Fruit fly (Drosophila melanogaster) whole organism, wandering third instar larva: ENCODE results near the gene Tango1.

Experiments used
- Abd-B ChIP-seq: fragments of >200 bp; optimal IDR thresholded peaks from 2 replicates; lab custom pipeline; 2017; ENCODE audit warnings: missing biosample characterization, missing genetic modification characterization
- Dfd ChIP-seq: fragments of >200 bp; optimal IDR thresholded peaks from 2 replicates; lab custom pipeline; 2017; ENCODE audit warnings: missing biosample characterization, missing genetic modification characterization
- Mio ChIP-seq: sonication (Bioruptor generic); optimal IDR thresholded peaks from 2 replicates; lab custom pipeline; 2016; ENCODE audit warnings: missing biosample characterization, missing genetic modification characterization
- OdsH ChIP-seq: fragments of 200-800 bp; sonication (Bioruptor generic); optimal IDR thresholded peaks from 2 replicates; lab custom pipeline; 2016; ENCODE audit warnings: missing biosample characterization, mild to moderate bottlenecking, missing genetic modification characterization
- Rel ChIP-seq, 2 experiments: fragments of 200-800 bp; sonication (Bioruptor generic) in 1 of 2; optimal IDR thresholded peaks; 2 replicates in 1 of 2; 3 replicates in 1 of 2; lab custom pipeline; 2016 to 2019; ENCODE audit warnings: mild to moderate bottlenecking in 2 of 2, missing biosample characterization in 2 of 2, missing genetic modification characterization in 2 of 2, moderate library complexity in 1 of 2
- brk ChIP-seq: fragments of 200-800 bp; sonication (Bioruptor generic); optimal IDR thresholded peaks from 2 replicates; lab custom pipeline; 2016; ENCODE audit warnings: missing biosample characterization, mild to moderate bottlenecking, missing genetic modification characterization
- fru ChIP-seq: fragments of 200-800 bp; sonication (Bioruptor generic); optimal IDR thresholded peaks from 3 replicates; lab custom pipeline; 2016; ENCODE audit warnings: missing biosample characterization, mild to moderate bottlenecking, missing genetic modification characterization
- lola ChIP-seq: fragments of >200 bp; optimal IDR thresholded peaks from 2 replicates; lab custom pipeline; 2017; ENCODE audit warnings: missing biosample characterization, missing genetic modification characterization
- pan ChIP-seq: fragments of >200 bp; optimal IDR thresholded peaks from 2 replicates; lab custom pipeline; 2017
- psq ChIP-seq: fragments of 200-800 bp; sonication (Bioruptor generic); optimal IDR thresholded peaks from 3 replicates; lab custom pipeline; 2017; ENCODE audit warnings: missing biosample characterization, mild to moderate bottlenecking, missing genetic modification characterization, moderate library complexity
- rgr ChIP-seq: fragments of 200-800 bp; sonication (Bioruptor generic); optimal IDR thresholded peaks from 3 replicates; lab custom pipeline; 2016; ENCODE audit warnings: missing biosample characterization, mild to moderate bottlenecking, missing genetic modification characterization
- woc ChIP-seq: sonication (Bioruptor generic); optimal IDR thresholded peaks from 2 replicates; lab custom pipeline; 2016; ENCODE audit warnings: missing biosample characterization, mild to moderate bottlenecking, missing genetic modification characterization

dm6 chr2L:6644421-6645059, 4.6 kb upstream of the Tango1 start:
- TF ChIP-seq lola (GFP tag; lab: Kevin White, UChicago) = peak; percentile 13
- peak; percentile 4 for TF ChIP-seq rgr (GFP tag; lab: Kevin White, UChicago)
- no peak for TF ChIP-seq Mio (GFP tag; lab: Kevin White, UChicago)
- TF ChIP-seq woc (GFP tag; lab: Kevin White, UChicago) = no peak
- no peak for TF ChIP-seq Dfd (GFP tag; lab: Kevin White, UChicago)
- TF ChIP-seq fru = no peak
- peak; percentile 97 for TF ChIP-seq psq
- no peak for TF ChIP-seq OdsH (GFP tag; lab: Kevin White, UChicago)
- peak; percentile 8 for TF ChIP-seq brk (GFP tag; lab: Kevin White, UChicago)
- TF ChIP-seq Rel (GFP tag; optimal IDR thresholded peaks at IDR 0.05; lab: Kevin White, UChicago) = peak; percentile 61
- TF ChIP-seq Rel (tag; optimal IDR thresholded peaks at IDR 0.05; lab: Kevin White, UChicago) = no peak
- no peak for TF ChIP-seq Abd-B (GFP tag; lab: Kevin White, UChicago)
- TF ChIP-seq pan (lab: Kevin White, UChicago) = no peak
